Fruit fly (Drosophila melanogaster) whole organism, embryonic: ENCODE measurements around the gene RPA1.

Experiments
- Atf6 ChIP-seq: fragments of 200-800 bp; sonication (Bioruptor generic); IDR thresholded peaks from 2 replicates; pipeline ENCODE4 v1.3.6; 2022; ENCODE audit warnings: missing biosample characterization, missing genetic modification characterization
- B-H1 ChIP-seq: fragments of 200-800 bp; sonication (Bioruptor generic); IDR thresholded peaks from 3 replicates; pipeline ENCODE4 v1.3.6; 2022; ENCODE audit warnings: missing biosample characterization, missing genetic modification characterization
- Bgb ChIP-seq: fragments of 200-800 bp; sonication (Bioruptor generic); IDR thresholded peaks from 2 replicates; pipeline ENCODE4 v1.3.6; 2022; ENCODE audit warnings: missing biosample characterization, missing genetic modification characterization; ENCODE audit not compliant: partially characterized antibody
- CG1024 ChIP-seq: fragments of 200-800 bp; sonication (Bioruptor generic); IDR thresholded peaks from 2 replicates; pipeline ENCODE4 v1.3.6; 2022; ENCODE audit warnings: missing biosample characterization, missing genetic modification characterization
- CG10979 ChIP-seq: fragments of 200-800 bp; sonication (Bioruptor generic); optimal IDR thresholded peaks from 2 replicates; lab custom pipeline; 2018; ENCODE audit warnings: missing biosample characterization, mild to moderate bottlenecking, missing genetic modification characterization, moderate library complexity
- CG11085 ChIP-seq: fragments of 200-800 bp; sonication (Bioruptor generic); IDR thresholded peaks from 2 replicates; pipeline ENCODE4 v1.3.6; 2022; ENCODE audit warnings: missing biosample characterization, missing genetic modification characterization
- CG11456 ChIP-seq: fragments of 200-800 bp; sonication (Bioruptor generic); IDR thresholded peaks from 3 replicates; pipeline ENCODE4 v1.3.6; 2022; ENCODE audit warnings: missing biosample characterization, missing genetic modification characterization
- CG11560 ChIP-seq: fragments of 200-800 bp; sonication (Bioruptor generic); IDR thresholded peaks from 3 replicates; pipeline ENCODE4 v1.3.6; 2022; ENCODE audit warnings: missing biosample characterization, missing genetic modification characterization
- CG14050 ChIP-seq: fragments of 200-800 bp; sonication (Bioruptor generic); IDR thresholded peaks from 3 replicates; pipeline ENCODE4 v1.3.6; 2022; ENCODE audit warnings: missing biosample characterization, missing genetic modification characterization
- CG15514 ChIP-seq: fragments of 200-800 bp; sonication (Bioruptor generic); optimal IDR thresholded peaks from 3 replicates; lab custom pipeline; 2017; ENCODE audit warnings: missing biosample characterization, missing genetic modification characterization, mild to moderate bottlenecking, moderate library complexity, missing genetic modification reagents
- CG1603 ChIP-seq: fragments of 200-800 bp; sonication (Bioruptor generic); optimal IDR thresholded peaks from 2 replicates; lab custom pipeline; 2019; ENCODE audit warnings: missing biosample characterization, mild to moderate bottlenecking, missing genetic modification characterization, moderate library complexity
- CG17186 ChIP-seq: fragments of 200-800 bp; sonication (Bioruptor generic); optimal IDR thresholded peaks from 3 replicates; lab custom pipeline; 2017; ENCODE audit warnings: missing biosample characterization, missing genetic modification reagents, missing genetic modification characterization
- CG17385 ChIP-seq: fragments of 200-800 bp; sonication (Bioruptor generic); optimal IDR thresholded peaks from 3 replicates; lab custom pipeline; 2018; ENCODE audit warnings: missing biosample characterization, mild to moderate bottlenecking, missing genetic modification characterization
- CG17802 ChIP-seq: fragments of 200-800 bp; sonication (Bioruptor generic); optimal IDR thresholded peaks from 2 replicates; lab custom pipeline; 2018; ENCODE audit warnings: missing biosample characterization, mild to moderate bottlenecking, missing genetic modification characterization, moderate library complexity
- CG2129 ChIP-seq: fragments of 200-800 bp; sonication (Bioruptor generic); IDR thresholded peaks from 2 replicates; pipeline ENCODE4 v1.3.6; 2022; ENCODE audit warnings: missing biosample characterization, missing genetic modification characterization; ENCODE audit not compliant: partially characterized antibody
- CG2202 ChIP-seq: fragments of 200-800 bp; sonication (Bioruptor generic); optimal IDR thresholded peaks from 2 replicates; lab custom pipeline; 2018; ENCODE audit warnings: missing biosample characterization, mild to moderate bottlenecking, missing genetic modification characterization
- CG2889 ChIP-seq: fragments of 200-800 bp; sonication (Bioruptor generic); IDR thresholded peaks from 3 replicates; pipeline ENCODE4 v1.3.6; 2022; ENCODE audit warnings: missing biosample characterization, missing genetic modification characterization
- CG32767 ChIP-seq: fragments of 200-800 bp; sonication (Bioruptor generic); IDR thresholded peaks from 2 replicates; pipeline ENCODE4 v1.3.6; 2022; ENCODE audit warnings: missing biosample characterization, missing genetic modification characterization
- CG43689 ChIP-seq: fragments of 200-800 bp; sonication (Bioruptor generic); IDR thresholded peaks from 2 replicates; pipeline ENCODE4 v1.3.6; 2022; ENCODE audit warnings: missing biosample characterization, missing genetic modification characterization
- Chrac-16 ChIP-seq: fragments of 200-800 bp; sonication (Bioruptor generic); optimal IDR thresholded peaks from 3 replicates; lab custom pipeline; 2016; ENCODE audit warnings: missing biosample characterization, missing genetic modification characterization
- Dbx ChIP-seq: fragments of 200-800 bp; sonication (Bioruptor generic); IDR thresholded peaks from 3 replicates; pipeline ENCODE4 v1.3.6; 2022; ENCODE audit warnings: missing biosample characterization, missing genetic modification characterization
- Fer3 ChIP-seq: fragments of 200-800 bp; sonication (Bioruptor generic); optimal IDR thresholded peaks from 2 replicates; lab custom pipeline; 2018; ENCODE audit warnings: missing biosample characterization, mild to moderate bottlenecking, missing genetic modification characterization, moderate library complexity
- Hr78 ChIP-seq, 2 experiments: fragments of 200-800 bp in 1 of 2; fragments of >200 bp in 1 of 2; sonication (Bioruptor generic) in 1 of 2; optimal IDR thresholded peaks; 2 replicates each; lab custom pipeline; 2017 to 2019; ENCODE audit warnings: missing biosample characterization in 2 of 2, missing genetic modification characterization in 2 of 2, mild to moderate bottlenecking in 1 of 2, moderate library complexity in 1 of 2
- Lim3 ChIP-seq: fragments of 200-800 bp; sonication (Bioruptor generic); IDR thresholded peaks from 2 replicates; pipeline ENCODE4 v1.3.6; 2022; ENCODE audit warnings: missing biosample characterization, missing genetic modification characterization
- NK7.1 ChIP-seq: fragments of 200-800 bp; sonication (Bioruptor generic); optimal IDR thresholded peaks from 3 replicates; lab custom pipeline; 2016; ENCODE audit warnings: missing biosample characterization, missing genetic modification characterization
- ab ChIP-seq: fragments of 200-800 bp; sonication (Bioruptor generic); optimal IDR thresholded peaks from 2 replicates; lab custom pipeline; 2016; ENCODE audit warnings: missing biosample characterization, missing genetic modification characterization
- ara ChIP-seq: fragments of 200-800 bp; sonication (Bioruptor generic); IDR thresholded peaks from 2 replicates; pipeline ENCODE4 v1.3.6; 2022; ENCODE audit warnings: missing biosample characterization, missing genetic modification characterization
- bab2 ChIP-seq: fragments of 200-800 bp; sonication (Bioruptor generic); optimal IDR thresholded peaks from 2 replicates; lab custom pipeline; 2016; ENCODE audit warnings: missing biosample characterization, missing genetic modification characterization
- bsh ChIP-seq, 2 experiments: fragments of 200-800 bp; sonication (Bioruptor generic); optimal IDR thresholded peaks; 2 replicates each; lab custom pipeline; 2017 to 2018; ENCODE audit warnings: mild to moderate bottlenecking in 2 of 2, missing biosample characterization in 2 of 2, missing genetic modification characterization in 2 of 2, moderate library complexity in 1 of 2
- cad ChIP-seq: fragments of >200 bp; optimal IDR thresholded peaks from 2 replicates; lab custom pipeline; 2017; ENCODE audit warnings: missing biosample characterization, missing genetic modification characterization
- dati ChIP-seq: fragments of 200-800 bp; sonication (Bioruptor generic); IDR thresholded peaks from 2 replicates; pipeline ENCODE4 v1.3.6; 2022; ENCODE audit warnings: missing biosample characterization, missing genetic modification characterization
- dmrt99B ChIP-seq: fragments of 200-800 bp; sonication (Bioruptor generic); optimal IDR thresholded peaks from 2 replicates; lab custom pipeline; 2018; ENCODE audit warnings: missing biosample characterization, mild to moderate bottlenecking, missing genetic modification characterization, moderate library complexity
- emc ChIP-seq: fragments of 200-800 bp; sonication (Bioruptor generic); optimal IDR thresholded peaks from 2 replicates; lab custom pipeline; 2016; ENCODE audit warnings: missing biosample characterization, missing genetic modification characterization
- fd3F ChIP-seq: fragments of 200-800 bp; sonication (Bioruptor generic); optimal IDR thresholded peaks from 2 replicates; lab custom pipeline; 2018; ENCODE audit warnings: missing biosample characterization, mild to moderate bottlenecking, missing genetic modification characterization, moderate library complexity
- grn ChIP-seq: fragments of 200-800 bp; sonication (Bioruptor generic); optimal IDR thresholded peaks from 3 replicates; lab custom pipeline; 2017; ENCODE audit warnings: missing biosample characterization, missing genetic modification characterization
- insv ChIP-seq, 2 experiments: fragments of 200-800 bp; sonication (Bioruptor generic); optimal IDR thresholded peaks; 3 replicates each; lab custom pipeline; 2016 to 2018; ENCODE audit warnings: missing biosample characterization in 2 of 2, missing genetic modification characterization in 2 of 2
- knrl ChIP-seq: fragments of 200-800 bp; sonication (Bioruptor generic); IDR thresholded peaks from 3 replicates; pipeline ENCODE4 v1.3.6; 2022; ENCODE audit warnings: missing biosample characterization, missing genetic modification characterization; ENCODE audit not compliant: partially characterized antibody
- lmd ChIP-seq: fragments of 200-800 bp; sonication (Bioruptor generic); IDR thresholded peaks from 2 replicates; pipeline ENCODE4 v1.3.6; 2022; ENCODE audit warnings: missing biosample characterization, missing genetic modification characterization
- lov ChIP-seq, 2 experiments: fragments of 200-800 bp in 1 of 2; fragments of >200 bp in 1 of 2; sonication (Bioruptor generic) in 1 of 2; IDR thresholded peaks in 1 of 2; optimal IDR thresholded peaks in 1 of 2; 2 replicates in 1 of 2; 3 replicates in 1 of 2; pipeline versions ENCODE4 v1.3.6 to Lab custom; 2017 to 2022; ENCODE audit warnings: missing biosample characterization in 1 of 2, missing genetic modification characterization in 1 of 2
- nerfin-2 ChIP-seq: fragments of 200-800 bp; sonication (Bioruptor generic); IDR thresholded peaks from 2 replicates; pipeline ENCODE4 v1.3.6; 2022; ENCODE audit warnings: missing biosample characterization, missing genetic modification characterization; ENCODE audit not compliant: partially characterized antibody
- nmo ChIP-seq: fragments of 200-800 bp; sonication (Bioruptor generic); optimal IDR thresholded peaks from 2 replicates; lab custom pipeline; 2018; ENCODE audit warnings: missing biosample characterization, mild to moderate bottlenecking, missing genetic modification characterization, moderate library complexity
- pros ChIP-seq: fragments of 200-800 bp; sonication (Bioruptor generic); optimal IDR thresholded peaks from 3 replicates; lab custom pipeline; 2019; ENCODE audit warnings: missing biosample characterization, mild to moderate bottlenecking, missing genetic modification characterization, moderate library complexity
- run ChIP-seq: fragments of 200-800 bp; sonication (Bioruptor generic); optimal IDR thresholded peaks from 3 replicates; lab custom pipeline; 2018; ENCODE audit warnings: missing biosample characterization, mild to moderate bottlenecking, missing genetic modification characterization
- shn ChIP-seq: fragments of 200-800 bp; sonication (Bioruptor generic); optimal IDR thresholded peaks from 3 replicates; lab custom pipeline; 2016; ENCODE audit warnings: missing biosample characterization, missing genetic modification characterization
- sob ChIP-seq: fragments of 200-800 bp; sonication (Bioruptor generic); IDR thresholded peaks from 2 replicates; pipeline ENCODE4 v1.3.6; 2022; ENCODE audit warnings: missing biosample characterization, missing genetic modification characterization
- tll ChIP-seq, 2 experiments: fragments of 200-800 bp in 1 of 2; fragments of >200 bp in 1 of 2; sonication (Bioruptor generic) in 1 of 2; optimal IDR thresholded peaks; 2 replicates each; lab custom pipeline; 2017 to 2019; ENCODE audit warnings: missing biosample characterization in 2 of 2, missing genetic modification characterization in 2 of 2, mild to moderate bottlenecking in 1 of 2, moderate library complexity in 1 of 2
- toy ChIP-seq: fragments of 200-800 bp; sonication (Bioruptor generic); IDR thresholded peaks from 2 replicates; pipeline ENCODE4 v1.3.6; 2022; ENCODE audit warnings: missing biosample characterization, missing genetic modification characterization
- tup ChIP-seq: fragments of 200-800 bp; sonication (Bioruptor generic); optimal IDR thresholded peaks from 2 replicates; lab custom pipeline; 2016; ENCODE audit warnings: missing biosample characterization, mild to moderate bottlenecking, missing genetic modification characterization, moderate library complexity
- tx ChIP-seq: fragments of 200-800 bp; sonication (Bioruptor generic); optimal IDR thresholded peaks from 2 replicates; lab custom pipeline; 2016; ENCODE audit warnings: missing biosample characterization, missing genetic modification characterization
- usp ChIP-seq: fragments of >200 bp; optimal IDR thresholded peaks from 2 replicates; lab custom pipeline; 2017; ENCODE audit warnings: missing biosample characterization, missing genetic modification characterization
- z ChIP-seq: fragments of 200-800 bp; sonication (Bioruptor generic); IDR thresholded peaks from 3 replicates; pipeline ENCODE4 v1.3.6; 2022; ENCODE audit warnings: missing biosample characterization, missing genetic modification characterization

The RPA1 gene

DNA sequence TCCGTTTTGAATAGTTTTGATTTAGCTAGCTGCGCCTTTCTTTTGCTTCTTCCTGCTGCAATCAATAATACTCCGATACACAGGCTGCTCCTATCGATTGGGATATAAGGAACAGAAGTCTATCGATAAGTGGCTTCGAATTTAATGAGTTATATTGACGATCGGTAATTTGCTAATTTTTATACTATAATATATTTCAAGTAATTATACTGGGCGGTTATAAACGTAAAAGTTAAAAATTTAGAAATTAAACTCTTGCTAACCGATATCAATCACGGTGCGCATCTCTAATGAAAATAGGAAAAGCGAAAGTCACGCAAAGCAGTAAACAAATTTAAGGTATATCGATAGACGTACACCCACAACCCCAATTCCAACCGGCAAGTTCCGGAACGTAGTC is 20.5 kb downstream of the RPA1 start, which contains the start of the genes CG9636, CG18749 and CG33722 (continued):
- TF ChIP-seq emc (GFP tag; lab: Kevin White, UChicago) = no peak
- TF ChIP-seq Chrac-16 (GFP tag; lab: Kevin White, UChicago) = peak; percentile 73
- no peak for TF ChIP-seq CG43689 (GFP tag; lab: Robert Waterston, UW)
- peak; percentile 96 for TF ChIP-seq CG15514
- peak; percentile 16 for TF ChIP-seq pros (GFP tag; lab: Kevin White, UChicago)
- TF ChIP-seq CG17385 (GFP tag; lab: Kevin White, UChicago) = peak; percentile 84
- no peak for TF ChIP-seq usp
- TF ChIP-seq ara (GFP tag; lab: Robert Waterston, UW) = peak; percentile 43; the same call in 1 of the 2 replicates
- no peak for TF ChIP-seq CG11560 (tag; lab: Robert Waterston, UW)
- no peak for TF ChIP-seq dmrt99B (tag; lab: Kevin White, UChicago)
- TF ChIP-seq bsh (GFP tag; optimal IDR thresholded peaks at IDR 0.05; lab: Kevin White, UChicago) = peak in 1 of 2 experiments; percentile 73
- TF ChIP-seq cad = no peak
- TF ChIP-seq shn = no peak
- TF ChIP-seq fd3F (GFP tag; lab: Kevin White, UChicago) = peak; percentile 30
- TF ChIP-seq NK7.1 = no peak
- no peak for TF ChIP-seq CG32767 (GFP tag; lab: Robert Waterston, UW)
- no peak for TF ChIP-seq CG11085 (GFP tag; lab: Robert Waterston, UW)
- peak; percentile 66 for TF ChIP-seq CG10979 (tag; lab: Kevin White, UChicago)
- TF ChIP-seq CG2889 (GFP tag; lab: Robert Waterston, UW) = no peak
- TF ChIP-seq sob (GFP tag; lab: Robert Waterston, UW) = peak; percentile 76
- peak; percentile 3 for TF ChIP-seq run (tag; lab: Kevin White, UChicago)
- TF ChIP-seq ab (GFP tag; lab: Kevin White, UChicago) = no peak
- no peak for TF ChIP-seq dati (GFP tag; lab: Robert Waterston, UW)
- peak; percentile 94 for TF ChIP-seq knrl (GFP tag; lab: Robert Waterston, UW)
- TF ChIP-seq CG14050 (GFP tag; lab: Robert Waterston, UW) = no peak; the same call in 2 of the 3 replicates
- TF ChIP-seq tx = no peak
- TF ChIP-seq Hr78 (GFP tag; optimal IDR thresholded peaks at IDR 0.05; lab: Kevin White, UChicago) = no peak
- peak; percentile 53; the same call in 2 of the 3 replicates for TF ChIP-seq B-H1 (GFP tag; lab: Robert Waterston, UW)
- peak; percentile 97 for TF ChIP-seq nerfin-2 (GFP tag; lab: Robert Waterston, UW)
- no peak for TF ChIP-seq Lim3 (GFP tag; lab: Robert Waterston, UW)
- peak; percentile 81 for TF ChIP-seq nmo (GFP tag; lab: Kevin White, UChicago)
- TF ChIP-seq CG17186 = peak; percentile 50
- no peak for TF ChIP-seq bab2 (GFP tag; lab: Kevin White, UChicago)
- TF ChIP-seq, all 482 proteins: peak for 312

DNA sequence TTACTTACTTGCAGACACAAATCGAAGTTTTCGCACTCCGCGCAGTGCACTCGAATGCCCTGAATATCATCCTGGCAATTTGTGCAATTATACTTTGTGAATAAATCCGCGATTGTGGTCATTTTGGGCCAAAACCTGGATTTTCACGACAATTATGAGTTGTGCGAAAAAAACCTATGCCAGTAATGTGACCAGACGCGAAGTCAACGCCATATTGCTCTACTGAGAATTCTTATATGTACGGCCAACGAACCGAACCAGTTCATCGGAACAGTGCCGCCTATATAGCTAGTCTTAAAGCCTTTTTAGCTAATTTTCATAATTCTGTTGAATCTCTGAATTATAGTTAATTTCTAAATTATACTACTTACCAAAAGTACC is 24.0 kb downstream of the RPA1 start, which contains the start of gene Ada2b:
Gene Ada2b (minus strand): TSS at position 214 of the 381 bp plus-strand sequence.
- TF ChIP-seq CG2202 (tag; lab: Kevin White, UChicago) (no peak), CG32767 (GFP tag; lab: Robert Waterston, UW) (no peak; the same call in none of the 2 replicates), Fer3 (tag; lab: Kevin White, UChicago) (no peak), tup (GFP tag; lab: Kevin White, UChicago) (no peak), lov (optimal IDR thresholded peaks at IDR 0.05; lab: Kevin White, UChicago) (no peak), lov (GFP tag; IDR thresholded peaks at IDR 0.05; lab: Robert Waterston, UW) (0 out of 3 replicates have a peak, but pooled peaks have one; percentile 2), tll (GFP tag; optimal IDR thresholded peaks at IDR 0.05; lab: Kevin White, UChicago) (peak in 1 of 2 experiments; percentile 50), insv (GFP tag; optimal IDR thresholded peaks at IDR 0.05; lab: Kevin White, UChicago) (no peak), Atf6 (GFP tag; lab: Robert Waterston, UW) (0 out of 2 replicates have a peak, but pooled peaks have one; percentile 6), toy (GFP tag; lab: Robert Waterston, UW) (no peak), lmd (no peak), CG17802 (tag; lab: Kevin White, UChicago) (no peak), grn (GFP tag; lab: Kevin White, UChicago) (no peak), CG2129 (GFP tag; lab: Robert Waterston, UW) (no peak), CG1024 (GFP tag; lab: Robert Waterston, UW) (no peak), z (GFP tag; lab: Robert Waterston, UW) (no peak), Bgb (peak; percentile 47), Dbx (GFP tag; lab: Robert Waterston, UW) (no peak), CG1603 (tag; lab: Kevin White, UChicago) (peak; percentile 32), CG11456 (GFP tag; lab: Robert Waterston, UW) (no peak)
